Worm (Caenorhabditis elegans) whole organism, L4 larva: Measurements from ENCODE around the gene dnpp-1.

Experiments
- lin-13 ChIP-seq: fragments of 150-350 bp; optimal IDR thresholded peaks from 2 replicates; lab custom pipeline; 2014; ENCODE audit warnings: missing biosample characterization, missing genetic modification reagents, missing genetic modification characterization
- mdl-1 ChIP-seq, 2 experiments: fragments of 150-350 bp in 1 of 2; sonication (generic microtip) in 1 of 2; optimal IDR thresholded peaks; 2 replicates each; lab custom pipeline; 2014 to 2017; ENCODE audit warnings: missing biosample characterization in 2 of 2, missing genetic modification characterization in 2 of 2
- nhr-77 ChIP-seq: fragments of 150-350 bp; optimal IDR thresholded peaks from 2 replicates; lab custom pipeline; 2014; ENCODE audit warnings: missing biosample characterization, missing genetic modification characterization
- skn-1 ChIP-seq: fragments of 150-350 bp; optimal IDR thresholded peaks from 2 replicates; lab custom pipeline; 2014; ENCODE audit warnings: missing biosample characterization, missing genetic modification characterization
- tra-1 ChIP-seq: fragments of 200-800 bp; sonication (Bioruptor generic); IDR thresholded peaks from 2 replicates; pipeline ENCODE4 v1.3.6; 2022; ENCODE audit warnings: missing genetic modification reagents, missing genetic modification characterization, missing compliant biosample characterization
- unc-39 ChIP-seq: sonication (generic microtip); optimal IDR thresholded peaks from 2 replicates; lab custom pipeline; 2017; ENCODE audit warnings: missing biosample characterization, missing genetic modification characterization
- ztf-11 ChIP-seq: fragments of 150-350 bp; optimal IDR thresholded peaks from 2 replicates; lab custom pipeline; 2014; ENCODE audit warnings: missing biosample characterization, missing genetic modification characterization

DNA sequence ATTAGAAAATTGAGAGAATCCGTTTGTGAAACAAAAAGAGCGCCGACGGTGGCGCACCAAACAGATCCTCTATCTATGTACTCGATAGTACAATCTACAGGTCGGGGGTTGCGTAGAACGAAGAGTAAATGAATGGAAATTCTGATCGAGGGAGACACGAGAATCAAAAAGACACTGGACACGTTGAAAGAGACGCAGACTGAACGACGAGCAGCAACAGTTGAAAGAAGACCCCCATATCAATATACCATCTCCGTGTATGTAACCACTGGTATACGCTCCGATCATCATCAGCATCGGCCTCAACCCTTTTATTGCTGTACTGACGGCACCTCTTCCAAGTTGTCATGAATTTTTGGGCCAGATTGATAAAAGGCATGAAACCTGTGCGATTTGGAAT is 27.3 kb downstream of the dnpp-1 start:
- TF ChIP-seq lin-13 (GFP tag; lab: Kevin White, UChicago) (no peak), ztf-11 (tag; lab: Kevin White, UChicago) (no peak), nhr-77 (tag; lab: Kevin White, UChicago) (no peak), unc-39 (tag; lab: Kevin White, UChicago) (no peak), tra-1 (no peak), skn-1 (tag; lab: Kevin White, UChicago) (no peak), mdl-1 (tag; optimal IDR thresholded peaks at IDR 0.05; lab: Kevin White, UChicago) (peak in 1 of 2 experiments; percentile 2)
